Fruit fly (Drosophila melanogaster): ENCODE results near the gene CG15211.

The CG15211 gene

DNA sequence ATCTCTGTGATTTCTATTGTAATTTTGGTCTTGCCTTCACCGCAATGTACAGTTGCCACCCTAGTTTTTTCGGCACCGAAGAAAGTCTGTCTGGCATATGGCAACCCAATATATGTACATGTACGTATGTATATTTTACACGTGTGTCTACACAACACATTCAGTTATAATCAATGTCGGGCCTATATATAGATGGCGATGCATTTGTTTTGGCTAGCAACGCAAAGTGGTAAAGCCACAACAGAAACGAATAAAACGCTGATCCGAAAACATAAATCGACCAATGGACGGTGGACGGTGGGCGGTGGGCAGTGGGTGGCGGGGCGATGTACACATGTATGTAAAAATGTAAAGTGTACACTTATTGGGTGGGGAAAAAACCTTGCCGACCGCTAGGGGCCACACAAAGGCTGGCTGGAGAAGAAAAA lies 43.8 kb upstream of the CG15211 start (continued):
- TF ChIP-seq CTCF (GFP tag; optimal IDR thresholded peaks at IDR 0.05) = peak; percentile 89
- TF ChIP-seq cg (GFP tag; optimal IDR thresholded peaks at IDR 0.05) = peak; percentile 26
- TF ChIP-seq az2 (GFP tag; optimal IDR thresholded peaks at IDR 0.05) = no peak
- no peak for TF ChIP-seq sqz (GFP tag; optimal IDR thresholded peaks at IDR 0.05)

DNA sequence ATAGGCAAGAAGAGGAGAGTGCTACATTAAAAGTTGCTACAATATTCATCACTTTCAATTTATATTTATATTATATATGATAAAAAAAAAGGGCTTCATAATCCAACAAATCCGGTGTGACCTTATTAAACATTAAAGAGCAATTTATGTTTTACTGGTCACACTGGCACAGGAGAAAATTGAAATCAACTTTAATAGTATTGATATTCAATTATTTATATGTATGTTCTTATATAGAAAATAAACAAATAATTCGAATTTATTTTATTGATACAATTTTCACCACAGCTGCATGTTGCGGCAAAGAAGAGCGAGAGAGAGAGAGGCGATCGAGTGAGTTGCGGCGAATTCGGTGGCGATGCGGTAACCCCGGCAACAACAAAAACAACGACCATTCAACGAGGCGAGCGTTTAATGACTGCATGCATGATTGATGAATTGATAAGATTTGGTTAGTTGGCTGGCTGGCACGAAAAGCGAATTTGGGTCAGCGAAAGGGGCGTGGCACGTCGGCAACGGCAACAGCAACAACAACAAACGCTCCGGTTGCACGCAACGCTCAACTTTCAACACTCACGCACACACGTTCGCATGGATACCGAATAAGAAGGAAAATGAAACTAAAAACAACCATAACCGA lies 43.0 kb upstream of the CG15211 start:
- TF ChIP-seq CG1832 (GFP tag; optimal IDR thresholded peaks at IDR 0.05) = no peak
- TF ChIP-seq CG12236 (GFP tag; optimal IDR thresholded peaks at IDR 0.05) = no peak
- TF ChIP-seq Med (GFP tag) = peak; percentile 6
- TF ChIP-seq CG18011 (GFP tag; optimal IDR thresholded peaks at IDR 0.05) = no peak
- TF ChIP-seq Dbx (GFP tag; IDR thresholded peaks at IDR 0.05) = no peak
- TF ChIP-seq CG3065 (GFP tag; optimal IDR thresholded peaks at IDR 0.05) = peak; percentile 83
- no peak for TF ChIP-seq lilli (GFP tag; optimal IDR thresholded peaks at IDR 0.05)
- TF ChIP-seq nerfin-1 (tag; optimal IDR thresholded peaks at IDR 0.05) = no peak
- TF ChIP-seq CG2712 (tag; optimal IDR thresholded peaks at IDR 0.05) = no peak
- no peak for TF ChIP-seq ssp (GFP tag; IDR thresholded peaks at IDR 0.05)
- TF ChIP-seq CG34376 (GFP tag; optimal IDR thresholded peaks at IDR 0.05) = no peak
- peak; percentile 22 for TF ChIP-seq lab (GFP tag; optimal IDR thresholded peaks at IDR 0.05)
- TF ChIP-seq TFAM (GFP tag; optimal IDR thresholded peaks at IDR 0.05) = no peak
- 0 out of 3 replicates have a peak, but pooled peaks have one; percentile 73 for TF ChIP-seq CG2199 (GFP tag; IDR thresholded peaks at IDR 0.05)
- TF ChIP-seq CG4328 (GFP tag; optimal IDR thresholded peaks at IDR 0.05) = no peak
- peak; percentile 85 for TF ChIP-seq grn (GFP tag; optimal IDR thresholded peaks at IDR 0.05)
- TF ChIP-seq CG14014 (GFP tag; IDR thresholded peaks at IDR 0.05) = no peak
- peak; percentile 53; the same call in 1 of the 2 replicates for TF ChIP-seq chm (GFP tag; IDR thresholded peaks at IDR 0.05)
- no peak for TF ChIP-seq emc (GFP tag; optimal IDR thresholded peaks at IDR 0.05)
- TF ChIP-seq Atf6 (GFP tag; IDR thresholded peaks at IDR 0.05) = no peak
- no peak for TF ChIP-seq Ssrp (tag; optimal IDR thresholded peaks at IDR 0.05)
- TF ChIP-seq sqz (GFP tag; optimal IDR thresholded peaks at IDR 0.05) = peak; percentile 20
- TF ChIP-seq ftz-f1 (GFP tag; optimal IDR thresholded peaks at IDR 0.05) = no peak
- TF ChIP-seq CG7271 (tag; optimal IDR thresholded peaks at IDR 0.05) = no peak
- no peak for TF ChIP-seq trem (tag; optimal IDR thresholded peaks at IDR 0.05)
- no peak for TF ChIP-seq CG15514 (GFP tag; optimal IDR thresholded peaks at IDR 0.05)
- no peak for TF ChIP-seq CG18262 (tag; optimal IDR thresholded peaks at IDR 0.05)
- TF ChIP-seq CG11247 (GFP tag; IDR thresholded peaks at IDR 0.05) = no peak
- TF ChIP-seq CG3726 (GFP tag; IDR thresholded peaks at IDR 0.05) = no peak
- TF ChIP-seq Fer2 (tag; optimal IDR thresholded peaks at IDR 0.05) = no peak
- no peak for TF ChIP-seq Abd-B (GFP tag; optimal IDR thresholded peaks at IDR 0.05)
- no peak for TF ChIP-seq Usf (GFP tag; optimal IDR thresholded peaks at IDR 0.05)
- no peak for TF ChIP-seq gce (GFP tag; IDR thresholded peaks at IDR 0.05)
- no peak for TF ChIP-seq ham (GFP tag; IDR thresholded peaks at IDR 0.05)
- no peak for TF ChIP-seq pfk (GFP tag; optimal IDR thresholded peaks at IDR 0.05)
- TF ChIP-seq Hr3 (GFP tag; optimal IDR thresholded peaks at IDR 0.05) = no peak
- TF ChIP-seq ab (GFP tag; optimal IDR thresholded peaks at IDR 0.05) = no peak
- TF ChIP-seq Nf-YA (GFP tag; IDR thresholded peaks at IDR 0.05) = no peak
- TF ChIP-seq Pdp1 (GFP tag; optimal IDR thresholded peaks at IDR 0.05) = peak in 1 of 2 experiments; percentile 91
- TF ChIP-seq p53 (GFP tag; optimal IDR thresholded peaks at IDR 0.05) = no peak
- TF ChIP-seq esg (GFP tag; conservative IDR thresholded peaks at IDR 0.05) = no peak
- no peak for TF ChIP-seq PHDP (tag; optimal IDR thresholded peaks at IDR 0.05)
- no peak for TF ChIP-seq CG9797 (GFP tag; optimal IDR thresholded peaks at IDR 0.05)
- 0 out of 3 replicates have a peak, but pooled peaks have one; percentile 27 for TF ChIP-seq CG6791 (GFP tag; IDR thresholded peaks at IDR 0.05; ENCODE audit: partially characterized antibody)
- TF ChIP-seq GATAe (GFP tag; conservative IDR thresholded peaks at IDR 0.05) = no peak
